Worm (Caenorhabditis elegans) whole organism, L4 larva: ENCODE measurements around the gene mks-3.

Source experiments
- T26A8.4 ChIP-seq: fragments of 200-800 bp; sonication (Bioruptor generic); IDR thresholded peaks from 2 replicates; pipeline ENCODE4 v1.3.6; 2022; ENCODE audit warnings: missing genetic modification characterization, missing compliant biosample characterization
- Y48G9A.11 ChIP-seq: fragments of 200-800 bp; sonication (Bioruptor generic); IDR thresholded peaks from 2 replicates; pipeline ENCODE4 v1.3.6; 2022; ENCODE audit warnings: missing genetic modification reagents, missing genetic modification characterization, missing compliant biosample characterization
- aha-1 ChIP-seq: fragments of 150-350 bp; peaks from one replicate; lab custom pipeline; 2014; ENCODE audit warnings: missing biosample characterization, missing genetic modification characterization
- ama-1 ChIP-seq: fragments of 150-350 bp; optimal IDR thresholded peaks from 2 replicates; lab custom pipeline; 2014; ENCODE audit warnings: inconsistent platforms, mixed read lengths
- ceh-32 ChIP-seq: sonication (generic microtip); optimal IDR thresholded peaks from 2 replicates; lab custom pipeline; 2016; ENCODE audit warnings: mild to moderate bottlenecking, missing genetic modification characterization, missing compliant biosample characterization; ENCODE audit not compliant: poor library complexity
- cey-2 ChIP-seq: sonication (generic microtip); optimal IDR thresholded peaks from 3 replicates; lab custom pipeline; 2017; ENCODE audit warnings: missing genetic modification characterization, mild to moderate bottlenecking, missing compliant biosample characterization, antibody characterized with exemption, borderline replicate concordance; ENCODE audit not compliant: insufficient read depth
- duxl-1 ChIP-seq: sonication (generic microtip); optimal IDR thresholded peaks from 2 replicates; lab custom pipeline; 2016; ENCODE audit warnings: mild to moderate bottlenecking, missing genetic modification characterization, moderate library complexity, missing compliant biosample characterization; ENCODE audit not compliant: poor library complexity
- fos-1 ChIP-seq: fragments of 150-350 bp; optimal IDR thresholded peaks from 2 replicates; lab custom pipeline; 2014; ENCODE audit warnings: missing biosample characterization, missing genetic modification characterization
- hlh-11 ChIP-seq: fragments of 200-800 bp; sonication (Bioruptor generic); optimal IDR thresholded peaks from 2 replicates; lab custom pipeline; 2018; ENCODE audit warnings: mild to moderate bottlenecking, missing genetic modification characterization, missing compliant biosample characterization
- lsy-2 ChIP-seq, 2 experiments: fragments of 150-350 bp in 1 of 2; sonication (generic microtip) in 1 of 2; optimal IDR thresholded peaks; 2 replicates each; lab custom pipeline; 2014 to 2017; ENCODE audit warnings: missing biosample characterization in 2 of 2, missing genetic modification characterization in 2 of 2
- mdl-1 ChIP-seq, 2 experiments: fragments of 150-350 bp in 1 of 2; sonication (generic microtip) in 1 of 2; optimal IDR thresholded peaks; 2 replicates each; lab custom pipeline; 2014 to 2017; ENCODE audit warnings: missing biosample characterization in 2 of 2, missing genetic modification characterization in 2 of 2
- mes-2 ChIP-seq: sonication (generic microtip); optimal IDR thresholded peaks from 2 replicates; lab custom pipeline; 2016; ENCODE audit warnings: missing genotype, mild to moderate bottlenecking, missing genetic modification characterization, missing compliant biosample characterization; ENCODE audit not compliant: poor library complexity, severe bottlenecking
- mxl-3 ChIP-seq: fragments of 200-800 bp; sonication (Bioruptor generic); optimal IDR thresholded peaks from 2 replicates; lab custom pipeline; 2018; ENCODE audit warnings: mild to moderate bottlenecking, missing genetic modification characterization, missing compliant biosample characterization
- nhr-28 ChIP-seq: fragments of 150-350 bp; optimal IDR thresholded peaks from 2 replicates; lab custom pipeline; 2014; ENCODE audit warnings: missing biosample characterization, missing genetic modification characterization
- nhr-6 ChIP-seq: fragments of 150-350 bp; optimal IDR thresholded peaks from 2 replicates; lab custom pipeline; 2014; ENCODE audit warnings: missing biosample characterization, missing genetic modification characterization
- nhr-76 ChIP-seq: fragments of 150-350 bp; optimal IDR thresholded peaks from 2 replicates; lab custom pipeline; 2014; ENCODE audit warnings: missing biosample characterization, missing genetic modification characterization
- php-3 ChIP-seq: fragments of 200-800 bp; sonication (Bioruptor generic); IDR thresholded peaks from 2 replicates; pipeline ENCODE4 v1.3.6; 2022; ENCODE audit warnings: missing genetic modification reagents, missing genetic modification characterization, missing compliant biosample characterization
- saeg-2 ChIP-seq: fragments of 200-800 bp; sonication (Bioruptor generic); IDR thresholded peaks from 2 replicates; pipeline ENCODE4 v1.3.6; 2022; ENCODE audit warnings: missing genetic modification reagents, missing genetic modification characterization, missing compliant biosample characterization
- sdz-12 ChIP-seq: fragments of 200-800 bp; sonication (Bioruptor generic); optimal IDR thresholded peaks from 2 replicates; lab custom pipeline; 2018; ENCODE audit warnings: mild to moderate bottlenecking, missing genetic modification characterization, missing compliant biosample characterization
- set-16 ChIP-seq: fragments of 200-800 bp; sonication (Bioruptor generic); IDR thresholded peaks from 2 replicates; pipeline ENCODE4 v1.3.6; 2022; ENCODE audit warnings: missing genetic modification reagents, missing genetic modification characterization, missing compliant biosample characterization
- spr-1 ChIP-seq: sonication (generic microtip); optimal IDR thresholded peaks from 2 replicates; lab custom pipeline; 2016; ENCODE audit warnings: mild to moderate bottlenecking, missing genetic modification characterization, missing compliant biosample characterization
- tra-1 ChIP-seq: fragments of 200-800 bp; sonication (Bioruptor generic); IDR thresholded peaks from 2 replicates; pipeline ENCODE4 v1.3.6; 2022; ENCODE audit warnings: missing genetic modification reagents, missing genetic modification characterization, missing compliant biosample characterization
- unc-62 ChIP-seq, 3 experiments: fragments of 150-350 bp in 1 of 3; sonication (generic microtip); optimal IDR thresholded peaks in 2 of 3; peaks in 1 of 3; 1 replicate in 1 of 3; 2 replicates in 2 of 3; lab custom pipeline; 2014 to 2017; ENCODE audit warnings: missing biosample characterization in 3 of 3, missing genetic modification characterization in 3 of 3, missing genetic modification reagents in 3 of 3, missing genotype in 1 of 3
- vab-7 ChIP-seq: fragments of 200-800 bp; sonication (Bioruptor generic); IDR thresholded peaks from 2 replicates; pipeline ENCODE4 v1.3.6; 2022; ENCODE audit warnings: missing genetic modification reagents, missing genetic modification characterization, missing compliant biosample characterization

The mks-3 gene

DNA sequence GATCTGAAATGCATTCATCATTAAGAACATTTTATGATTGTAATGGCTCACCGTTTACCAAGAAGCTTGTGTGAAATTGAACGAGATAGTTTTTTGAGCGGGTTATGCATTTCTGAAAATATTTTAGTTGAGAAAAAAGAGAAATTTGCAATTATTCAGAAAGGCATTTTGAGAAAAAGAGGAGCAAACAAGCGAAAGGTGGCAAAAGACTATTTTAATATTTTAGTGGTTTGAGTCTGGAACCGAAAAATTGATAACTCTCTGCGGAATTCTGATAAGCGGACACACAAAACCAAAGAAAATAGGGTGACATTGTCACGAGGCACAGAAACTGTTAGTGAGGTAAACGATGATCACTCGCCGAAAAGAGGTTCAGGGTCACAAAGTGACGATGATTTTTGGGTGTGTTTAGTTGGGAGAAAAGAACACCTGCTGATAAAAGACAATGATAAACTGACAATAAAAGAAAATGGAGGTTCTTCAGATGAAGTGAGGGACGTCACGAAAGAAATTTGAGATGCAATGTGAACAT lies 28.7 kb downstream of the mks-3 start (continued):
- no peak for TF ChIP-seq nhr-76 (tag; lab: Kevin White, UChicago)
- TF ChIP-seq ceh-32 (tag; lab: Kevin White, UChicago) = no peak

DNA sequence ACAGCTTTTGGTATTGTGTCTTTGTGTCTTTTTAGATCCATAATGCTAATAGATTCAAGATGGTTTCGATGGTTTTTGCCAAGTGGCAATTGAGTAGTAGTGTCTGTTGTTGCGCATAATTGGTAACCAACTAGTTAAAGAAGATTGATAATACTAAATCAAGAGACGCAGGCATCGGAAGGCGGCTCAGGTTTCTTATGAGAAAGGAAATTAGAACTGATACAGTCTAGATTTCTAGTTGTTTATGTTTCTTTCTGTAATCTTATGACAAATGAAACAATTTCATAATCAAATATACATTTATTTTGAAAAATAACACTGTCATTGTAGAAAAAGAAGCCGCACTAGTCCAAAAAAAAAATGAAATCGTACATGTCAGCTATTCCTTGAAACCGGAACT lies 29.6 kb downstream of the mks-3 start, which contains the start of gene ZK1290.10:
Gene ZK1290.10, minus strand, starts transcription at position 101 of the 400 bp plus-strand sequence.
- TF ChIP-seq aha-1 (tag; lab: Kevin White, UChicago) (peak; percentile 19), set-16 (GFP tag; lab: Robert Waterston, UW) (no peak)

DNA sequence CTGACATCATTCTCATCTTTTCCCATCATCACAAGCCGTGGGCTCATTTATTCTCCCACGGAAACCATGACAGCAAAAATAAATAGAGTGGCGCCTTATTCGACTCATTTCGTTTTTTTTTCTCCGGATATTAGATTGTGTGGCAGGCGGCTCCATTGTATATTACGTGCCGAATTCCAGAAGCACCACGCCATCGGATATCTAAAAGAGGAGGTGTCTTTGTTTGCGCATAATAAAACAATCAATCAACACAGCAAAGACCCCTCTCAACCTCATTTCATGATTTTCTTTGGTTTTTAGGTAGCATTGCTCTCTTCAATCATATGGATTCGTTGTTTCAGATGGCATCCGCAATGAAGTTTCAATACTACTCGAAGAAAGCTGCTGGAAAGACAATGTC lies 34.4 kb downstream of the mks-3 start, which contains the start of gene tph-1:
Gene tph-1, plus strand, starts transcription at position 301 of the 400 bp plus-strand sequence.
- no peak for TF ChIP-seq saeg-2 (GFP tag; lab: Robert Waterston, UW)
- TF ChIP-seq, all 104 proteins: peak for 0

DNA sequence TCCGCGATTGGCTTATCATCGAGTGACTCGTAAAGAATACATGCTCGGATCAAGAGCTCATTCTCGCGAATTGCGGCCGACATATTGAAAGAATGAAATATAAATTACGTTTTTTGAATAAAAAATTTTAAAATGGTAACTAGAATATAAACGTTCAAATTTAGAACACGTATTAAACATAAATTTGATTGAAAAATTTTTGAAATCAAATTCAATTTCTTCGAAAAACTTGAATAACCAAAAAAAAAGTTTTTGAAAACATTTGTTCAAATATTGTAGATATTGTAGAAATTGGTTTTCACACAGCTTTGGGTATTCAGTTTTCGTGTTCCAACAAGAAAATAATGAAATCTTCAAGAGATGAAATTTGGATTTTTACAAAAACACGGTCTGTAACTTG lies 35.4 kb downstream of the mks-3 start, which contains the start of gene fbxa-224:
Gene fbxa-224, minus strand, starts transcription at position 101 of the 400 bp plus-strand sequence.
- TF ChIP-seq set-16 (GFP tag; lab: Robert Waterston, UW) (no peak), nhr-6 (no peak), vab-7 (no peak), hlh-11 (no peak), fos-1 (no peak), mes-2 (tag; lab: Kevin White, UChicago) (no peak), php-3 (GFP tag; lab: Robert Waterston, UW) (no peak), sdz-12 (GFP tag; lab: Kevin White, UChicago) (no peak)

DNA sequence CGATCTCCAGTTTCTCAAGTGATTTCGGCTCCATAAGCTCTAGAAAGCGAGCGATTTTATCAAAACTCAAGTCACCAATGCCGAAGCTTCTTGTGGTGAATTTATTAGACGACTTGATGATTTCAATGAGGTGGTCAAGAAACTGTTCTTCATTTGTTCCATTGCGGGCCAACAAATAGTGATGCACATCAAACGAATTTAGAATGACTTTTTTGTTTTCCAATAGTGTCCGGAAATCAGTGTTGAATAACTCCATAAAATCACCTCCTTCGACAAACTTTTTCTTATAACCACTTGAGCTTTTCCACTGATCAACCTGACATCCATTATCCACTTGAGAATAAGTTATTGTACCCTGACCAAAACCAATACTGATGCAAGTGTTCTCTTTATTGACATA lies 36.2 kb downstream of the mks-3 start:
- TF ChIP-seq mes-2 (tag; lab: Kevin White, UChicago) = no peak
- peak in 1 of 2 experiments; percentile 96 for TF ChIP-seq unc-62 (GFP tag; optimal IDR thresholded peaks at IDR 0.05 in 1 of 2; lab: Kevin White, UChicago)
- no peak for TF ChIP-seq unc-62 (tag; optimal IDR thresholded peaks at IDR 0.05; lab: Kevin White, UChicago)

DNA sequence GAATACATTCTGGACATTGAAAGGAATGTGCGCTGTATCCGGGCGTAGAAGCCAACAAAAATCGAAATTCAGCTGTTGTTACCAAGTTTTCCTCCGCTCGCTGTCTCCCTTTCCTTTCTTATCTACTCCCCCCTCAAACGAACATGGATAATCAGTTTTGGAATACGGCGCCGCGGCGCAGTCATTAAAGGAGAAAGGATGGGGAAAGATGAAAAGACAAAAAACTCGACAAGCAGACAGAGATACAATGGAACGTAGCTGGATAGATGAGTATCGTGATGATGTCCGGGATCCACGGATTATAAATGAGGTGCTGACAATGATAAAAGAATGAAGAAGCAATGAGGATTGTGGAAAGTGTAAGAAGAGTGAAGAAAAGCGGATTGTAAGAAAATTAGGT lies 38.1 kb downstream of the mks-3 start:
- peak; percentile 38 for TF ChIP-seq mxl-3
- TF ChIP-seq aha-1 (tag; lab: Kevin White, UChicago) = peak; percentile 94
- no peak for TF ChIP-seq duxl-1 (tag; lab: Kevin White, UChicago)
- peak; percentile 42 for TF ChIP-seq nhr-28 (tag; lab: Kevin White, UChicago)
- peak in 1 of 2 experiments; percentile 29 for TF ChIP-seq mdl-1 (tag; optimal IDR thresholded peaks at IDR 0.05; lab: Kevin White, UChicago)
- peak; percentile 58 for TF ChIP-seq hlh-11
- no peak for TF ChIP-seq tra-1 (GFP tag; lab: Robert Waterston, UW)
- peak; percentile 69 for TF ChIP-seq ama-1
- peak; percentile 53; the same call in 1 of the 2 replicates for TF ChIP-seq T26A8.4

DNA sequence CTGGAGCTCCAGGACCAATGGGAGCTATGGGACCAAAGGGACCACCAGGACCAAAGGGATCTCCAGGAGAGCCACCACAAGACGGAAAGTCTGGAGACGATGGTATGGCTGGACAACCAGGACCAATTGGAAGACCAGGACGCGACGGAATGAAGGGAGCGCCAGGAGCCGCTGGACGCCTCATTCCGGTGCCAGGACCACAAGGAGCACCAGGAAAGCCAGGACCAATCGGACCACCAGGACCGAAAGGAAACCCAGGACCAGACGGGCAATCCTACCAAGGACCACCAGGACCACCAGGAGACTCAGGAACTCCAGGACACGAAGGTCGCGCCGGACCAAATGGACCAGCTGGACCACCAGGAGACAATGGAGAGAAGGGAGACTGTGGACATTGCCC lies 38.7 kb downstream of the mks-3 start:
- TF ChIP-seq set-16 (GFP tag; lab: Robert Waterston, UW) = peak; percentile 88
- TF ChIP-seq spr-1 (tag; lab: Kevin White, UChicago) = no peak
- TF ChIP-seq cey-2 (tag; lab: Kevin White, UChicago) = no peak
- TF ChIP-seq Y48G9A.11 (GFP tag; lab: Robert Waterston, UW) = no peak

DNA sequence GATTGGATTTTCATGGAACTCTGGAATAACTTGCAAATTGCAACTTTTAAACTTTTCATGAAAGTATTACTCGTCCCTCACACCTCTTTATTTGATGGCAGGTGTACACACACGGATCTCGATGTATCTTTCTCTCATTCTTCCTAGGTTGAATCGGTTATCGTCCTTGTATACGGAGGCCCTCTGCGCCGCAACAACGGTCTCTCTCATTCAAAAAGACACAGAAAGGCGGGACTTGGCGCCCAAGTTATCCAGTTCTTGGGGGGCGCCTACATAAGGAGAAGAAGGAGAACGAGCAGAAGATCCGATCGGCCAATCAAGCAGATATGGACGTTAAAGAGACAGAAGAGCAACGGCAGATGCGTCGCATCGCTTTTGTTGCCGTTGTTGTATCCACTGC lies 39.6 kb downstream of the mks-3 start, which contains the start of gene rol-8:
Gene rol-8, plus strand, starts transcription at position 301 of the 400 bp plus-strand sequence.
- TF ChIP-seq unc-62 (GFP tag; optimal IDR thresholded peaks at IDR 0.05 in 1 of 2; lab: Kevin White, UChicago) = peak in 1 of 2 experiments; percentile 60
- no peak for TF ChIP-seq unc-62 (tag; optimal IDR thresholded peaks at IDR 0.05; lab: Kevin White, UChicago)
- no peak for TF ChIP-seq lsy-2 (tag; optimal IDR thresholded peaks at IDR 0.05; lab: Kevin White, UChicago)
